Worm (Caenorhabditis elegans): Measurements from ENCODE around the gene clec-243.

clec-243 gene

ce11 chrV:17241278-17241661, 7.5 kb downstream of the clec-243 start:
- TF ChIP-seq nhr-76 (tag; optimal IDR thresholded peaks at IDR 0.05) (no peak), ceh-32 (tag; optimal IDR thresholded peaks at IDR 0.05; ENCODE audit: poor library complexity) (no peak), tag-97 (GFP tag; IDR thresholded peaks at IDR 0.05) (no peak), php-3 (GFP tag; IDR thresholded peaks at IDR 0.05) (no peak), vab-7 (GFP tag; IDR thresholded peaks at IDR 0.05) (no peak), attf-4 (tag; optimal IDR thresholded peaks at IDR 0.05) (no peak), lim-7 (GFP tag; IDR thresholded peaks at IDR 0.05) (no peak), lin-29 (GFP tag; IDR thresholded peaks at IDR 0.05) (no peak), daf-12 (tag; optimal IDR thresholded peaks at IDR 0.05) (no peak), spr-1 (tag; optimal IDR thresholded peaks at IDR 0.05) (no peak), dmd-6 (GFP tag; IDR thresholded peaks at IDR 0.05) (peak; percentile 73), nhr-11 (tag; optimal IDR thresholded peaks at IDR 0.05) (no peak), nhr-48 (tag; optimal IDR thresholded peaks at IDR 0.05) (no peak), cey-2 (tag; optimal IDR thresholded peaks at IDR 0.05; ENCODE audit: borderline replicate concordance, insufficient read depth) (no peak), T20F7.1 (GFP tag; optimal IDR thresholded peaks at IDR 0.05) (no peak), dmd-9 (GFP tag; IDR thresholded peaks at IDR 0.05) (no peak), nhr-28 (tag; optimal IDR thresholded peaks at IDR 0.05) (peak; percentile 47), skn-1 (tag; optimal IDR thresholded peaks at IDR 0.05) (no peak), ces-1 (GFP tag; optimal IDR thresholded peaks at IDR 0.05) (no peak), ama-1 (optimal IDR thresholded peaks at IDR 0.05) (no peak), nhr-41 (GFP tag; IDR thresholded peaks at IDR 0.05) (no peak), pqm-1 (tag; optimal IDR thresholded peaks at IDR 0.05) (peak; percentile 86), hif-1 (tag; optimal IDR thresholded peaks at IDR 0.05) (no peak), Y105C5A.15 (GFP tag; IDR thresholded peaks at IDR 0.05) (no peak), ZK546.5 (tag; optimal IDR thresholded peaks at IDR 0.05) (no peak), daf-16 (GFP tag; optimal IDR thresholded peaks at IDR 0.05) (no peak), daf-16 (tag; optimal IDR thresholded peaks at IDR 0.05) (peak; percentile 47), hlh-11 (tag; optimal IDR thresholded peaks at IDR 0.05) (peak; percentile 53), mxl-2 (GFP tag; conservative IDR thresholded peaks at IDR 0.05) (no peak), madf-9 (GFP tag; conservative IDR thresholded peaks at IDR 0.05) (no peak), nhr-102 (tag; optimal IDR thresholded peaks at IDR 0.05) (no peak), zip-2 (tag; optimal IDR thresholded peaks at IDR 0.05) (no peak)

ce11 chrV:17240579-17241277, 8.1 kb downstream of the clec-243 start:
- 0 out of 2 replicates have a peak, but pooled peaks have one; percentile 16 for TF ChIP-seq vab-7 (GFP tag; IDR thresholded peaks at IDR 0.05)
- TF ChIP-seq fkh-10 (GFP tag; optimal IDR thresholded peaks at IDR 0.05) = no peak
- TF ChIP-seq unc-62 (GFP tag; optimal IDR thresholded peaks at IDR 0.05 in 1 of 2) = peak in 1 of 2 experiments; percentile 5
- TF ChIP-seq unc-62 (tag; optimal IDR thresholded peaks at IDR 0.05) = no peak
- TF ChIP-seq dmd-6 (GFP tag; IDR thresholded peaks at IDR 0.05) = peak; percentile 8; the same call in 1 of the 2 replicates
- no peak for TF ChIP-seq Y48G9A.11 (GFP tag; IDR thresholded peaks at IDR 0.05)
- TF ChIP-seq hmg-1.1 (GFP tag; IDR thresholded peaks at IDR 0.05) = no peak
- no peak for TF ChIP-seq daf-8 (GFP tag; IDR thresholded peaks at IDR 0.05)
- no peak for TF ChIP-seq ceh-44 (GFP tag; IDR thresholded peaks at IDR 0.05)
- no peak for TF ChIP-seq sdz-12 (GFP tag; optimal IDR thresholded peaks at IDR 0.05)
- no peak for TF ChIP-seq egl-27 (tag; optimal IDR thresholded peaks at IDR 0.05)
- TF ChIP-seq nhr-25 (tag; optimal IDR thresholded peaks at IDR 0.05; ENCODE audit: borderline replicate concordance, insufficient read depth) = no peak
- TF ChIP-seq nhr-28 (tag; optimal IDR thresholded peaks at IDR 0.05) = peak; percentile 21
- TF ChIP-seq ceh-62 (tag; optimal IDR thresholded peaks at IDR 0.05) = no peak
- TF ChIP-seq set-16 (GFP tag; IDR thresholded peaks at IDR 0.05) = peak; percentile 81
- no peak for TF ChIP-seq unc-39 (tag; optimal IDR thresholded peaks at IDR 0.05)
- no peak for TF ChIP-seq ztf-7 (tag; optimal IDR thresholded peaks at IDR 0.05)
- no peak for TF ChIP-seq nhr-76 (tag; optimal IDR thresholded peaks at IDR 0.05)
- TF ChIP-seq daf-16 (GFP tag; optimal IDR thresholded peaks at IDR 0.05) = no peak
- TF ChIP-seq daf-16 (tag; optimal IDR thresholded peaks at IDR 0.05) = peak; percentile 55
- TF ChIP-seq Y75B8A.6 (GFP tag; IDR thresholded peaks at IDR 0.05) = no peak
- TF ChIP-seq ZK337.2 (GFP tag; IDR thresholded peaks at IDR 0.05) = no peak
- no peak for TF ChIP-seq lin-38 (GFP tag; IDR thresholded peaks at IDR 0.05)
- TF ChIP-seq ZK546.5 (tag; optimal IDR thresholded peaks at IDR 0.05) = no peak
- TF ChIP-seq aha-1 (tag) = no peak
- no peak for TF ChIP-seq F37D6.2 (tag; optimal IDR thresholded peaks at IDR 0.05)
- TF ChIP-seq Y105C5A.15 (GFP tag; IDR thresholded peaks at IDR 0.05) = no peak
- no peak for TF ChIP-seq mxl-2 (GFP tag; conservative IDR thresholded peaks at IDR 0.05)

All from whole organism, L4 larva.